Fruit fly (Drosophila melanogaster): ENCODE results near the gene OdsH.

OdsH gene

dm6 chrX:17741864-17742297 is 48.9 kb upstream of the OdsH start (continued):
- no peak for TF ChIP-seq CG12071 (GFP tag; optimal IDR thresholded peaks at IDR 0.05)
- no peak for TF ChIP-seq CG17912 (GFP tag; optimal IDR thresholded peaks at IDR 0.05)
- TF ChIP-seq CG14014 (GFP tag; IDR thresholded peaks at IDR 0.05) = no peak
- TF ChIP-seq fd96Cb (tag; optimal IDR thresholded peaks at IDR 0.05) = no peak
- no peak for TF ChIP-seq PHDP (tag; optimal IDR thresholded peaks at IDR 0.05)
- no peak for TF ChIP-seq Sox102F (GFP tag; optimal IDR thresholded peaks at IDR 0.05)
- peak; percentile 37 for TF ChIP-seq crol (GFP tag; IDR thresholded peaks at IDR 0.05)
- no peak for TF ChIP-seq cwo (GFP tag; optimal IDR thresholded peaks at IDR 0.05)
- TF ChIP-seq chn (GFP tag; optimal IDR thresholded peaks at IDR 0.05) = no peak
- no peak for TF ChIP-seq MTF-1 (GFP tag; optimal IDR thresholded peaks at IDR 0.05; ENCODE audit: borderline replicate concordance)
- no peak for TF ChIP-seq sr (GFP tag; IDR thresholded peaks at IDR 0.05)
- TF ChIP-seq nerfin-1 (tag; optimal IDR thresholded peaks at IDR 0.05) = no peak
- TF ChIP-seq shn (GFP tag; optimal IDR thresholded peaks at IDR 0.05) = no peak
- no peak for TF ChIP-seq MBD-R2 (GFP tag; IDR thresholded peaks at IDR 0.05)
- TF ChIP-seq chinmo (GFP tag; IDR thresholded peaks at IDR 0.05; ENCODE audit: partially characterized antibody) = 0 out of 4 replicates have a peak, but pooled peaks have one; percentile 17
- TF ChIP-seq pnt (GFP tag; optimal IDR thresholded peaks at IDR 0.05) = no peak
- TF ChIP-seq CG12219 (GFP tag; optimal IDR thresholded peaks at IDR 0.05) = no peak
- no peak for TF ChIP-seq fru (optimal IDR thresholded peaks at IDR 0.05)
- TF ChIP-seq HLHmδ (GFP tag; optimal IDR thresholded peaks at IDR 0.05) = no peak
- no peak for TF ChIP-seq chif (GFP tag; optimal IDR thresholded peaks at IDR 0.05)
- TF ChIP-seq ind (GFP tag; optimal IDR thresholded peaks at IDR 0.05) = no peak
- no peak for TF ChIP-seq CG11560 (tag; IDR thresholded peaks at IDR 0.05)
- TF ChIP-seq Mes4 (GFP tag; optimal IDR thresholded peaks at IDR 0.05) = no peak
- no peak for TF ChIP-seq oc (tag; optimal IDR thresholded peaks at IDR 0.05)
- no peak for TF ChIP-seq CG18619 (GFP tag; optimal IDR thresholded peaks at IDR 0.05)
- no peak for TF ChIP-seq CG9876 (GFP tag; optimal IDR thresholded peaks at IDR 0.05)
- peak; percentile 3 for TF ChIP-seq zf30C (GFP tag; optimal IDR thresholded peaks at IDR 0.05)
- no peak for TF ChIP-seq Fer3 (tag; optimal IDR thresholded peaks at IDR 0.05)
- no peak for TF ChIP-seq Atf3 (GFP tag; optimal IDR thresholded peaks at IDR 0.05)
- TF ChIP-seq en (GFP tag; optimal IDR thresholded peaks at IDR 0.05) = no peak
- no peak for TF ChIP-seq Dll (GFP tag; IDR thresholded peaks at IDR 0.05; ENCODE audit: partially characterized antibody)
- no peak for TF ChIP-seq CG8089 (GFP tag; optimal IDR thresholded peaks at IDR 0.05)
- TF ChIP-seq CG30020 (tag; optimal IDR thresholded peaks at IDR 0.05) = no peak
- TF ChIP-seq CG34224 (GFP tag; IDR thresholded peaks at IDR 0.05; ENCODE audit: partially characterized antibody) = no peak
- TF ChIP-seq CG1602 (GFP tag; optimal IDR thresholded peaks at IDR 0.05) = no peak

dm6 chrX:17742592-17743364 is 48.0 kb upstream of the OdsH start:
- TF ChIP-seq wdn (GFP tag; IDR thresholded peaks at IDR 0.05) (no peak), Hr3 (GFP tag; optimal IDR thresholded peaks at IDR 0.05) (no peak), sens (GFP tag) (peak; percentile 65), CG17359 (tag; optimal IDR thresholded peaks at IDR 0.05) (peak; percentile 41), CG1529 (GFP tag; optimal IDR thresholded peaks at IDR 0.05) (no peak), az2 (GFP tag; optimal IDR thresholded peaks at IDR 0.05) (peak; percentile 43), Nf-YB (GFP tag; optimal IDR thresholded peaks at IDR 0.05) (no peak), C15 (GFP tag; IDR thresholded peaks at IDR 0.05) (no peak), ERR (GFP tag; optimal IDR thresholded peaks at IDR 0.05) (no peak), eve (GFP tag; optimal IDR thresholded peaks at IDR 0.05) (no peak), croc (GFP tag; conservative IDR thresholded peaks at IDR 0.05) (no peak), CG2199 (GFP tag; IDR thresholded peaks at IDR 0.05) (peak; percentile 82; the same call in 2 of the 3 replicates), Sox100B (GFP tag; optimal IDR thresholded peaks at IDR 0.05) (peak; percentile 49), Oaz (GFP tag; IDR thresholded peaks at IDR 0.05) (0 out of 2 replicates have a peak, but pooled peaks have one; percentile 6), zen (tag; optimal IDR thresholded peaks at IDR 0.05) (no peak), chm (GFP tag; IDR thresholded peaks at IDR 0.05) (no peak), CG2202 (tag; optimal IDR thresholded peaks at IDR 0.05) (no peak)
